Fruit fly (Drosophila melanogaster) whole organism, embryonic: ENCODE data around the gene CG8851.

Experiments
- Ada2b ChIP-seq: fragments of 200-800 bp; sonication (Bioruptor generic); IDR thresholded peaks from 2 replicates; pipeline ENCODE4 v1.3.6; 2022; ENCODE audit warnings: missing biosample characterization, missing genetic modification characterization
- Asciz ChIP-seq: fragments of 200-800 bp; sonication (Bioruptor generic); optimal IDR thresholded peaks from 2 replicates; lab custom pipeline; 2017; ENCODE audit warnings: missing biosample characterization, mild to moderate bottlenecking, missing genetic modification characterization, missing genetic modification reagents
- BEAF-32 ChIP-seq: fragments of 200-800 bp; sonication (Bioruptor generic); optimal IDR thresholded peaks from 3 replicates; lab custom pipeline; 2017; ENCODE audit warnings: missing biosample characterization, missing genetic modification characterization, mild to moderate bottlenecking, moderate library complexity, missing genetic modification reagents
- CG10543 ChIP-seq: fragments of 200-800 bp; sonication (Bioruptor generic); optimal IDR thresholded peaks from 3 replicates; lab custom pipeline; 2017; ENCODE audit warnings: missing biosample characterization, mild to moderate bottlenecking, missing genetic modification characterization, moderate library complexity
- CG12391 ChIP-seq: fragments of 200-800 bp; sonication (Bioruptor generic); optimal IDR thresholded peaks from 3 replicates; lab custom pipeline; 2018; ENCODE audit warnings: missing biosample characterization, mild to moderate bottlenecking, missing genetic modification characterization, moderate library complexity
- CG12769 ChIP-seq: fragments of 200-800 bp; sonication (Bioruptor generic); optimal IDR thresholded peaks from 2 replicates; lab custom pipeline; 2019; ENCODE audit warnings: missing biosample characterization, mild to moderate bottlenecking, missing genetic modification characterization, moderate library complexity
- CG12942 ChIP-seq: fragments of 200-800 bp; sonication (Bioruptor generic); optimal IDR thresholded peaks from 3 replicates; lab custom pipeline; 2016; ENCODE audit warnings: missing biosample characterization, missing genetic modification characterization
- CG13775 ChIP-seq: fragments of 200-800 bp; sonication (Bioruptor generic); optimal IDR thresholded peaks from 3 replicates; lab custom pipeline; 2017; ENCODE audit warnings: missing biosample characterization, mild to moderate bottlenecking, missing genetic modification characterization
- CG1792 ChIP-seq: fragments of 200-800 bp; sonication (Bioruptor generic); optimal IDR thresholded peaks from 2 replicates; lab custom pipeline; 2016; ENCODE audit warnings: missing biosample characterization, missing genetic modification characterization
- CG2120 ChIP-seq: fragments of 200-800 bp; sonication (Bioruptor generic); optimal IDR thresholded peaks from 3 replicates; lab custom pipeline; 2016; ENCODE audit warnings: missing biosample characterization, missing genetic modification characterization
- CG2199 ChIP-seq: fragments of 200-800 bp; sonication (Bioruptor generic); IDR thresholded peaks from 3 replicates; pipeline ENCODE4 v1.3.6; 2022; ENCODE audit warnings: missing biosample characterization, missing genetic modification characterization
- CG3163 ChIP-seq: fragments of 200-800 bp; sonication (Bioruptor generic); optimal IDR thresholded peaks from 3 replicates; lab custom pipeline; 2016; ENCODE audit warnings: missing biosample characterization, missing genetic modification characterization
- CG34422 ChIP-seq: fragments of 200-800 bp; sonication (Bioruptor generic); IDR thresholded peaks from 3 replicates; pipeline ENCODE4 v1.3.6; 2022; ENCODE audit warnings: missing biosample characterization, missing genetic modification characterization
- CG4424 ChIP-seq: fragments of 200-800 bp; sonication (Bioruptor generic); optimal IDR thresholded peaks from 3 replicates; lab custom pipeline; 2016; ENCODE audit warnings: missing biosample characterization, missing genetic modification characterization
- CG4707 ChIP-seq: fragments of 200-800 bp; sonication (Bioruptor generic); optimal IDR thresholded peaks from 2 replicates; lab custom pipeline; 2018; ENCODE audit warnings: missing biosample characterization, mild to moderate bottlenecking, missing genetic modification characterization, moderate library complexity
- CG7963 ChIP-seq: fragments of 200-800 bp; sonication (Bioruptor generic); IDR thresholded peaks from 3 replicates; pipeline ENCODE4 v1.3.6; 2022; ENCODE audit warnings: missing biosample characterization, missing genetic modification characterization; ENCODE audit not compliant: partially characterized antibody
- CG8478 ChIP-seq: fragments of >200 bp; optimal IDR thresholded peaks from 2 replicates; lab custom pipeline; 2018
- CG9215 ChIP-seq: fragments of 200-800 bp; sonication (Bioruptor generic); IDR thresholded peaks from 2 replicates; pipeline ENCODE4 v1.3.6; 2022; ENCODE audit warnings: missing biosample characterization, missing genetic modification characterization
- CG9817 ChIP-seq: fragments of 200-800 bp; sonication (Bioruptor generic); optimal IDR thresholded peaks from 2 replicates; lab custom pipeline; 2018; ENCODE audit warnings: missing biosample characterization, mild to moderate bottlenecking, missing genetic modification characterization, moderate library complexity
- Dbx ChIP-seq: fragments of 200-800 bp; sonication (Bioruptor generic); IDR thresholded peaks from 3 replicates; pipeline ENCODE4 v1.3.6; 2022; ENCODE audit warnings: missing biosample characterization, missing genetic modification characterization
- Dip3 ChIP-seq: fragments of 200-800 bp; sonication (Bioruptor generic); optimal IDR thresholded peaks from 3 replicates; lab custom pipeline; 2016; ENCODE audit warnings: missing biosample characterization, missing genetic modification characterization
- Doc2 ChIP-seq: fragments of 200-800 bp; sonication (Bioruptor generic); IDR thresholded peaks from 2 replicates; pipeline ENCODE4 v1.3.6; 2022; ENCODE audit warnings: missing biosample characterization, missing genetic modification characterization
- Dp ChIP-seq: fragments of 200-800 bp; sonication (Bioruptor generic); optimal IDR thresholded peaks from 2 replicates; lab custom pipeline; 2018; ENCODE audit warnings: missing biosample characterization, mild to moderate bottlenecking, missing genetic modification characterization, moderate library complexity
- Ets65A ChIP-seq: fragments of 200-800 bp; sonication (Bioruptor generic); peaks from one replicate; lab custom pipeline; 2016; ENCODE audit warnings: missing biosample characterization, missing genetic modification characterization
- Gsc ChIP-seq: fragments of 200-800 bp; sonication (Bioruptor generic); IDR thresholded peaks from 2 replicates; pipeline ENCODE4 v1.3.6; 2022; ENCODE audit warnings: missing biosample characterization, missing genetic modification characterization
- Hand ChIP-seq: fragments of 200-800 bp; sonication (Bioruptor generic); optimal IDR thresholded peaks from 2 replicates; lab custom pipeline; 2017; ENCODE audit warnings: mild to moderate bottlenecking, missing biosample characterization, missing genetic modification reagents, missing genetic modification characterization
- Hey ChIP-seq: fragments of 200-800 bp; sonication (Bioruptor generic); optimal IDR thresholded peaks from 3 replicates; lab custom pipeline; 2018; ENCODE audit warnings: missing biosample characterization, mild to moderate bottlenecking, missing genetic modification characterization
- Lhr ChIP-seq: fragments of 200-800 bp; sonication (Bioruptor generic); optimal IDR thresholded peaks from 3 replicates; lab custom pipeline; 2017; ENCODE audit warnings: mild to moderate bottlenecking, missing biosample characterization, missing genetic modification reagents, missing genetic modification characterization
- Meics ChIP-seq: fragments of 200-800 bp; sonication (Bioruptor generic); optimal IDR thresholded peaks from 2 replicates; lab custom pipeline; 2017; ENCODE audit warnings: missing biosample characterization, mild to moderate bottlenecking, missing genetic modification characterization
- Neu2 ChIP-seq: fragments of 200-800 bp; sonication (Bioruptor generic); optimal IDR thresholded peaks from 3 replicates; lab custom pipeline; 2016; ENCODE audit warnings: missing biosample characterization, missing genetic modification characterization, borderline replicate concordance
- Oli ChIP-seq: fragments of 200-800 bp; sonication (Bioruptor generic); optimal IDR thresholded peaks from 2 replicates; lab custom pipeline; 2018; ENCODE audit warnings: missing biosample characterization, mild to moderate bottlenecking, missing genetic modification characterization, moderate library complexity
- ab ChIP-seq: fragments of 200-800 bp; sonication (Bioruptor generic); optimal IDR thresholded peaks from 2 replicates; lab custom pipeline; 2016; ENCODE audit warnings: missing biosample characterization, missing genetic modification characterization
- btn ChIP-seq: fragments of 200-800 bp; sonication (Bioruptor generic); optimal IDR thresholded peaks from 2 replicates; lab custom pipeline; 2016; ENCODE audit warnings: missing biosample characterization, missing genetic modification characterization
- caup ChIP-seq: fragments of 200-800 bp; sonication (Bioruptor generic); optimal IDR thresholded peaks from 3 replicates; lab custom pipeline; 2017; ENCODE audit warnings: missing biosample characterization, mild to moderate bottlenecking, missing genetic modification characterization, moderate library complexity; ENCODE audit not compliant: severe bottlenecking
- gem ChIP-seq: fragments of 200-800 bp; sonication (Bioruptor generic); optimal IDR thresholded peaks from 2 replicates; lab custom pipeline; 2019; ENCODE audit warnings: missing biosample characterization, mild to moderate bottlenecking, missing genetic modification characterization, moderate library complexity
- ind ChIP-seq: fragments of 200-800 bp; sonication (Bioruptor generic); optimal IDR thresholded peaks from 3 replicates; lab custom pipeline; 2016; ENCODE audit warnings: missing biosample characterization, missing genetic modification characterization
- lmd ChIP-seq: fragments of 200-800 bp; sonication (Bioruptor generic); IDR thresholded peaks from 2 replicates; pipeline ENCODE4 v1.3.6; 2022; ENCODE audit warnings: missing biosample characterization, missing genetic modification characterization
- nerfin-1 ChIP-seq: fragments of 200-800 bp; sonication (Bioruptor generic); optimal IDR thresholded peaks from 3 replicates; lab custom pipeline; 2019; ENCODE audit warnings: missing biosample characterization, mild to moderate bottlenecking, missing genetic modification characterization, moderate library complexity
- nerfin-2 ChIP-seq: fragments of 200-800 bp; sonication (Bioruptor generic); IDR thresholded peaks from 2 replicates; pipeline ENCODE4 v1.3.6; 2022; ENCODE audit warnings: missing biosample characterization, missing genetic modification characterization; ENCODE audit not compliant: partially characterized antibody
- onecut ChIP-seq: fragments of 200-800 bp; sonication (Bioruptor generic); IDR thresholded peaks from 2 replicates; pipeline ENCODE4 v1.3.6; 2022; ENCODE audit warnings: missing biosample characterization, missing genetic modification characterization
- psq ChIP-seq: fragments of 200-800 bp; sonication (Bioruptor generic); optimal IDR thresholded peaks from 2 replicates; lab custom pipeline; 2017; ENCODE audit warnings: missing biosample characterization, missing genetic modification characterization
- trh ChIP-seq: fragments of 200-800 bp; sonication (Bioruptor generic); optimal IDR thresholded peaks from 2 replicates; lab custom pipeline; 2016; ENCODE audit warnings: missing biosample characterization, missing genetic modification characterization
- vfl ChIP-seq: fragments of 200-800 bp; sonication (Bioruptor generic); optimal IDR thresholded peaks from 2 replicates; lab custom pipeline; 2016; ENCODE audit warnings: missing biosample characterization, missing genetic modification characterization
- wdn ChIP-seq: fragments of 200-800 bp; sonication (Bioruptor generic); IDR thresholded peaks from 2 replicates; pipeline ENCODE4 v1.3.6; 2022; ENCODE audit warnings: missing biosample characterization, missing genetic modification characterization
- wek ChIP-seq: fragments of 200-800 bp; sonication (Bioruptor generic); optimal IDR thresholded peaks from 3 replicates; lab custom pipeline; 2018; ENCODE audit warnings: missing biosample characterization, mild to moderate bottlenecking, missing genetic modification characterization, moderate library complexity
- zfh1 ChIP-seq: fragments of 200-800 bp; sonication (Bioruptor generic); IDR thresholded peaks from 3 replicates; pipeline ENCODE4 v1.3.6; 2022; ENCODE audit warnings: missing biosample characterization, missing genetic modification characterization

The CG8851 gene

dm6 chr2L:3514569-3515191, 4.8 kb upstream of the CG8851 start, which contains the start of the genes LeuRS and CG17593 (continued):
- TF ChIP-seq CG12391 (tag; lab: Kevin White, UChicago) (peak; percentile 50), nerfin-1 (tag; lab: Kevin White, UChicago) (no peak), CG9215 (GFP tag; lab: Robert Waterston, UW) (no peak), onecut (GFP tag; lab: Robert Waterston, UW) (no peak), psq (GFP tag; lab: Kevin White, UChicago) (no peak), caup (GFP tag; lab: Kevin White, UChicago) (no peak), Lhr (GFP tag; lab: Kevin White, UChicago) (no peak), Neu2 (GFP tag; lab: Kevin White, UChicago) (no peak), Dp (GFP tag; lab: Kevin White, UChicago) (peak; percentile 33), Dip3 (GFP tag; lab: Kevin White, UChicago) (no peak)
- TF ChIP-seq, all 482 proteins: peak for 40

- TF ChIP-seq Gsc (GFP tag; lab: Robert Waterston, UW) (no peak), Hand (GFP tag; lab: Kevin White, UChicago) (no peak), CG3163 (GFP tag; lab: Kevin White, UChicago) (no peak), ind (GFP tag; lab: Kevin White, UChicago) (no peak), Ets65A (GFP tag; lab: Kevin White, UChicago) (peak; percentile 28)
Observed at dm6 chr2L:3523956-3524355, 4.5 kb downstream of the CG8851 start, which contains the start of gene Sr-CIV. Gene Sr-CIV (minus strand): TSS chr2L:3524056.

DNA sequence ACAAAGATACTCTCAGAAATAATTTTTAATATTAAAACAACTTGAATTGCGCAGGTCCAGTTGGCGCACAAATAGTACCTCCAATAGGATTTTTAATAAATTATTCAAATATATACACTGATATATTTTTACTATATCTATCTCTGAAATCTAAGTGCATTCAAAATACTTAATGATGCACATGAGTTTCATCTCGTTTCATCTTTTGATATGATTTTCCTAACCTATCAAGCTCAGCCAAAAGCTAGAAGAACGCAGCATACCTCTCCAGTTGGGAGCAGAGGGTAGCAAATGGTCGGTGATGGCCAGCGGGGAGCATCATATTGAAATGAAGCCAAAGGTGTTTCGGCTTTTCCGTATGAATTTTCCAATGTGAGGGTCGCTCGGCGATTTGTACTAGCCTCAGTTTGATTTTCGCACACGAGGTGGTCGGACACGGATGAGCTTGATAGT, 5.3 kb downstream of the CG8851 start, which contains the start of gene CG8852:
CG8852 (plus strand) TSS at position 403 of the 453 bp plus-strand sequence.
- no peak for TF ChIP-seq CG2120 (GFP tag; lab: Kevin White, UChicago)
- no peak for TF ChIP-seq Hey (tag; lab: Kevin White, UChicago)
- no peak for TF ChIP-seq nerfin-2
- TF ChIP-seq wek, result no peak
- TF ChIP-seq lmd, result peak; percentile 39; the same call in 1 of the 2 replicates
- TF ChIP-seq psq (GFP tag; lab: Kevin White, UChicago), result no peak
- peak; percentile 6 for TF ChIP-seq CG12942 (GFP tag; lab: Kevin White, UChicago)
- TF ChIP-seq BEAF-32, result no peak
- no peak for TF ChIP-seq vfl (GFP tag; lab: Kevin White, UChicago)
- no peak for TF ChIP-seq Asciz (GFP tag; lab: Kevin White, UChicago)
- TF ChIP-seq CG10543, result peak; percentile 44
- TF ChIP-seq wdn (GFP tag; lab: Robert Waterston, UW), result no peak
- TF ChIP-seq ab (GFP tag; lab: Kevin White, UChicago), result no peak
- no peak for TF ChIP-seq CG4424 (GFP tag; lab: Kevin White, UChicago)
- TF ChIP-seq CG9215 (GFP tag; lab: Robert Waterston, UW), result no peak
- 0 out of 3 replicates have a peak, but pooled peaks have one; percentile 28 for TF ChIP-seq CG34422 (GFP tag; lab: Robert Waterston, UW)
- TF ChIP-seq CG7963, result no peak
- TF ChIP-seq CG8478, result no peak
- no peak for TF ChIP-seq CG12769
- peak; percentile 8 for TF ChIP-seq CG9817
- TF ChIP-seq CG1792, result no peak
- TF ChIP-seq gem (tag; lab: Kevin White, UChicago), result no peak
- no peak for TF ChIP-seq CG2199
- peak; percentile 10 for TF ChIP-seq CG13775 (GFP tag; lab: Kevin White, UChicago)
- no peak for TF ChIP-seq trh (GFP tag; lab: Kevin White, UChicago)
- TF ChIP-seq Doc2 (GFP tag; lab: Robert Waterston, UW), result no peak
- TF ChIP-seq Oli, result peak; percentile 51
- TF ChIP-seq Dbx (GFP tag; lab: Robert Waterston, UW), result 0 out of 3 replicates have a peak, but pooled peaks have one; percentile 17
- TF ChIP-seq btn (GFP tag; lab: Kevin White, UChicago), result no peak
- no peak for TF ChIP-seq Ada2b
- no peak for TF ChIP-seq CG4707 (GFP tag; lab: Kevin White, UChicago)
- TF ChIP-seq Meics (GFP tag; lab: Kevin White, UChicago), result peak; percentile 31
- 0 out of 3 replicates have a peak, but pooled peaks have one; percentile 27 for TF ChIP-seq zfh1 (GFP tag; lab: Robert Waterston, UW)
